Fruit fly (Drosophila melanogaster) whole organism, embryonic: ENCODE data around the gene snz.

Source experiments
- Blimp-1 ChIP-seq: fragments of 200-800 bp; sonication (Bioruptor generic); optimal IDR thresholded peaks from 3 replicates; lab custom pipeline; 2018; ENCODE audit warnings: missing biosample characterization, missing genetic modification characterization, mild to moderate bottlenecking, moderate library complexity, missing genetic modification reagents
- CG12236 ChIP-seq: fragments of 200-800 bp; sonication (Bioruptor generic); optimal IDR thresholded peaks from 2 replicates; lab custom pipeline; 2016; ENCODE audit warnings: missing biosample characterization, missing genetic modification characterization
- CG13894 ChIP-seq: fragments of 200-800 bp; sonication (Bioruptor generic); optimal IDR thresholded peaks from 3 replicates; lab custom pipeline; 2018; ENCODE audit warnings: missing biosample characterization, mild to moderate bottlenecking, missing genetic modification characterization, moderate library complexity
- CG14860 ChIP-seq: fragments of 200-800 bp; sonication (Bioruptor generic); IDR thresholded peaks from 3 replicates; pipeline ENCODE4 v1.3.6; 2022; ENCODE audit warnings: missing biosample characterization, missing genetic modification characterization; ENCODE audit not compliant: partially characterized antibody
- CG15073 ChIP-seq: fragments of 200-800 bp; sonication (Bioruptor generic); optimal IDR thresholded peaks from 2 replicates; lab custom pipeline; 2016; ENCODE audit warnings: missing biosample characterization, missing genetic modification characterization
- CG15514 ChIP-seq: fragments of 200-800 bp; sonication (Bioruptor generic); optimal IDR thresholded peaks from 3 replicates; lab custom pipeline; 2017; ENCODE audit warnings: missing biosample characterization, missing genetic modification characterization, mild to moderate bottlenecking, moderate library complexity, missing genetic modification reagents
- CG16815 ChIP-seq: fragments of 200-800 bp; sonication (Bioruptor generic); optimal IDR thresholded peaks from 3 replicates; lab custom pipeline; 2017; ENCODE audit warnings: missing biosample characterization, mild to moderate bottlenecking, missing genetic modification characterization
- CG1792 ChIP-seq: fragments of 200-800 bp; sonication (Bioruptor generic); optimal IDR thresholded peaks from 2 replicates; lab custom pipeline; 2016; ENCODE audit warnings: missing biosample characterization, missing genetic modification characterization
- CG18011 ChIP-seq: fragments of 200-800 bp; sonication (Bioruptor generic); optimal IDR thresholded peaks from 2 replicates; lab custom pipeline; 2017; ENCODE audit warnings: missing biosample characterization, missing genetic modification characterization, mild to moderate bottlenecking, moderate library complexity, missing genotype
- CG30403 ChIP-seq: fragments of 200-800 bp; sonication (Bioruptor generic); optimal IDR thresholded peaks from 3 replicates; lab custom pipeline; 2016; ENCODE audit warnings: missing biosample characterization, missing genetic modification characterization
- CG30431 ChIP-seq: fragments of 200-800 bp; sonication (Bioruptor generic); optimal IDR thresholded peaks from 2 replicates; lab custom pipeline; 2017; ENCODE audit warnings: missing biosample characterization, missing genetic modification characterization
- CG34422 ChIP-seq: fragments of 200-800 bp; sonication (Bioruptor generic); IDR thresholded peaks from 3 replicates; pipeline ENCODE4 v1.3.6; 2022; ENCODE audit warnings: missing biosample characterization, missing genetic modification characterization
- CG6654 ChIP-seq: fragments of 200-800 bp; sonication (Bioruptor generic); optimal IDR thresholded peaks from 2 replicates; lab custom pipeline; 2017; ENCODE audit warnings: missing biosample characterization, mild to moderate bottlenecking, missing genetic modification characterization
- CG7786 ChIP-seq: fragments of 200-800 bp; sonication (Bioruptor generic); optimal IDR thresholded peaks from 2 replicates; lab custom pipeline; 2016; ENCODE audit warnings: missing biosample characterization, missing genetic modification characterization
- CG9215 ChIP-seq: fragments of 200-800 bp; sonication (Bioruptor generic); IDR thresholded peaks from 2 replicates; pipeline ENCODE4 v1.3.6; 2022; ENCODE audit warnings: missing biosample characterization, missing genetic modification characterization
- CHES-1-like ChIP-seq: fragments of 200-800 bp; sonication (Bioruptor generic); optimal IDR thresholded peaks from 2 replicates; lab custom pipeline; 2016; ENCODE audit warnings: missing biosample characterization, missing genetic modification characterization
- Chrac-16 ChIP-seq: fragments of 200-800 bp; sonication (Bioruptor generic); optimal IDR thresholded peaks from 3 replicates; lab custom pipeline; 2016; ENCODE audit warnings: missing biosample characterization, missing genetic modification characterization
- Dfd ChIP-seq, 2 experiments: fragments of >200 bp; optimal IDR thresholded peaks; 2 replicates each; lab custom pipeline; 2017; ENCODE audit warnings: missing biosample characterization in 2 of 2, missing genetic modification characterization in 2 of 2
- Fer1 ChIP-seq: fragments of 200-800 bp; sonication (Bioruptor generic); optimal IDR thresholded peaks from 2 replicates; lab custom pipeline; 2017; ENCODE audit warnings: missing biosample characterization, mild to moderate bottlenecking, missing genetic modification characterization
- HLH54F ChIP-seq: fragments of 200-800 bp; sonication (Bioruptor generic); optimal IDR thresholded peaks from 3 replicates; lab custom pipeline; 2016; ENCODE audit warnings: missing biosample characterization, missing genetic modification characterization
- Hmx ChIP-seq: fragments of 200-800 bp; sonication (Bioruptor generic); optimal IDR thresholded peaks from 2 replicates; lab custom pipeline; 2016; ENCODE audit warnings: missing biosample characterization, missing genetic modification characterization
- Hr78 ChIP-seq, 2 experiments: fragments of 200-800 bp in 1 of 2; fragments of >200 bp in 1 of 2; sonication (Bioruptor generic) in 1 of 2; optimal IDR thresholded peaks; 2 replicates each; lab custom pipeline; 2017 to 2019; ENCODE audit warnings: missing biosample characterization in 2 of 2, missing genetic modification characterization in 2 of 2, mild to moderate bottlenecking in 1 of 2, moderate library complexity in 1 of 2
- NC2α ChIP-seq: fragments of 200-800 bp; sonication (Bioruptor generic); optimal IDR thresholded peaks from 2 replicates; lab custom pipeline; 2016; ENCODE audit warnings: missing biosample characterization, missing genetic modification characterization
- NC2β ChIP-seq: fragments of 200-800 bp; sonication (Bioruptor generic); optimal IDR thresholded peaks from 2 replicates; lab custom pipeline; 2016; ENCODE audit warnings: missing biosample characterization, missing genetic modification characterization
- Nf-YC ChIP-seq: fragments of 200-800 bp; optimal IDR thresholded peaks from 3 replicates; lab custom pipeline; 2019; ENCODE audit warnings: missing biosample characterization, mild to moderate bottlenecking, missing genetic modification characterization, moderate library complexity
- Poxn ChIP-seq: fragments of 200-800 bp; sonication (Bioruptor generic); IDR thresholded peaks from 2 replicates; pipeline ENCODE4 v1.3.6; 2022; ENCODE audit warnings: missing biosample characterization, missing genetic modification characterization
- Rx ChIP-seq: fragments of 200-800 bp; sonication (Bioruptor generic); IDR thresholded peaks from 2 replicates; pipeline ENCODE4 v1.3.6; 2022; ENCODE audit warnings: missing biosample characterization, missing genetic modification characterization
- Stat92E ChIP-seq, 3 experiments: fragments of >200 bp in 2 of 3; fragments of 200-800 bp in 1 of 3; sonication (Bioruptor generic) in 1 of 3; optimal IDR thresholded peaks; 2 replicates each; lab custom pipeline; 2017 to 2019; ENCODE audit warnings: missing biosample characterization in 3 of 3, missing genetic modification characterization in 3 of 3, mild to moderate bottlenecking in 1 of 3, moderate library complexity in 1 of 3
- Tbp ChIP-seq: fragments of >200 bp; optimal IDR thresholded peaks from 2 replicates; lab custom pipeline; 2018; ENCODE audit warnings: missing biosample characterization, missing genetic modification characterization
- aop ChIP-seq: fragments of 200-800 bp; sonication (Bioruptor generic); IDR thresholded peaks from 2 replicates; pipeline ENCODE4 v1.3.6; 2022; ENCODE audit warnings: missing biosample characterization, missing genetic modification characterization
- ap ChIP-seq: fragments of 200-800 bp; sonication (Bioruptor generic); IDR thresholded peaks from 2 replicates; pipeline ENCODE4 v1.3.6; 2022; ENCODE audit warnings: missing biosample characterization, missing genetic modification characterization
- chm ChIP-seq: fragments of 200-800 bp; sonication (Bioruptor generic); IDR thresholded peaks from 2 replicates; pipeline ENCODE4 v1.3.6; 2022; ENCODE audit warnings: missing biosample characterization, missing genetic modification characterization
- da ChIP-seq: fragments of 200-800 bp; sonication (Bioruptor generic); optimal IDR thresholded peaks from 2 replicates; lab custom pipeline; 2016; ENCODE audit warnings: missing biosample characterization, missing genetic modification characterization
- dimm ChIP-seq: fragments of 200-800 bp; sonication (Bioruptor generic); IDR thresholded peaks from 2 replicates; pipeline ENCODE4 v1.3.6; 2022; ENCODE audit warnings: missing biosample characterization, missing genetic modification characterization
- gcm ChIP-seq: fragments of 200-800 bp; sonication (Bioruptor generic); optimal IDR thresholded peaks from 2 replicates; lab custom pipeline; 2019; ENCODE audit warnings: missing biosample characterization, mild to moderate bottlenecking, missing genetic modification characterization, moderate library complexity
- hb ChIP-seq: fragments of 200-800 bp; sonication (Bioruptor generic); IDR thresholded peaks from 3 replicates; pipeline ENCODE4 v1.3.6; 2022; ENCODE audit warnings: missing biosample characterization, missing genetic modification characterization; ENCODE audit not compliant: partially characterized antibody
- her ChIP-seq: fragments of 200-800 bp; sonication (Bioruptor generic); optimal IDR thresholded peaks from 2 replicates; lab custom pipeline; 2016; ENCODE audit warnings: missing biosample characterization, missing genetic modification characterization
- insv ChIP-seq, 2 experiments: fragments of 200-800 bp; sonication (Bioruptor generic); optimal IDR thresholded peaks; 3 replicates each; lab custom pipeline; 2016 to 2018; ENCODE audit warnings: missing biosample characterization in 2 of 2, missing genetic modification characterization in 2 of 2
- jigr1 ChIP-seq: fragments of 200-800 bp; sonication (Bioruptor generic); IDR thresholded peaks from 3 replicates; pipeline ENCODE4 v1.3.6; 2022; ENCODE audit warnings: missing biosample characterization, missing genetic modification characterization
- pho ChIP-seq: fragments of 200-800 bp; sonication (Bioruptor generic); optimal IDR thresholded peaks from 2 replicates; lab custom pipeline; 2016; ENCODE audit warnings: missing biosample characterization, missing genetic modification characterization
- scrt ChIP-seq: fragments of 200-800 bp; sonication (Bioruptor generic); optimal IDR thresholded peaks from 2 replicates; lab custom pipeline; 2018; ENCODE audit warnings: missing biosample characterization, mild to moderate bottlenecking, missing genetic modification characterization, moderate library complexity
- sens ChIP-seq: fragments of 200-800 bp; sonication (Bioruptor generic); peaks from one replicate; lab custom pipeline; 2016; ENCODE audit warnings: missing biosample characterization, missing genetic modification characterization
- sens-2 ChIP-seq: fragments of 200-800 bp; sonication (Bioruptor generic); IDR thresholded peaks from 2 replicates; pipeline ENCODE4 v1.3.6; 2022; ENCODE audit warnings: missing biosample characterization, missing genetic modification characterization
- sim ChIP-seq: fragments of 200-800 bp; sonication (Bioruptor generic); IDR thresholded peaks from 2 replicates; pipeline ENCODE4 v1.3.6; 2022; ENCODE audit warnings: missing biosample characterization, missing genetic modification characterization
- sima ChIP-seq: fragments of 200-800 bp; sonication (Bioruptor generic); optimal IDR thresholded peaks from 2 replicates; lab custom pipeline; 2016; ENCODE audit warnings: missing biosample characterization, missing genetic modification characterization
- sqz ChIP-seq: fragments of 200-800 bp; sonication (Bioruptor generic); optimal IDR thresholded peaks from 3 replicates; lab custom pipeline; 2018; ENCODE audit warnings: missing biosample characterization, mild to moderate bottlenecking, missing genetic modification characterization
- ssp ChIP-seq: fragments of 200-800 bp; sonication (Bioruptor generic); IDR thresholded peaks from 2 replicates; pipeline ENCODE4 v1.3.6; 2022; ENCODE audit warnings: missing biosample characterization, missing genetic modification characterization
- trem ChIP-seq: fragments of 200-800 bp; optimal IDR thresholded peaks from 3 replicates; lab custom pipeline; 2019; ENCODE audit warnings: missing biosample characterization, mild to moderate bottlenecking, missing genetic modification characterization, moderate library complexity
- trh ChIP-seq: fragments of 200-800 bp; sonication (Bioruptor generic); optimal IDR thresholded peaks from 2 replicates; lab custom pipeline; 2016; ENCODE audit warnings: missing biosample characterization, missing genetic modification characterization
- unc-4 ChIP-seq: fragments of 200-800 bp; sonication (Bioruptor generic); IDR thresholded peaks from 2 replicates; pipeline ENCODE4 v1.3.6; 2022; ENCODE audit warnings: missing biosample characterization, missing genetic modification characterization; ENCODE audit not compliant: partially characterized antibody

snz gene

dm6 chrX:7888386-7889024 is 23.4 kb upstream of the snz start, which contains the start of gene Acat1 (continued):
- TF ChIP-seq Fer1 (GFP tag; lab: Kevin White, UChicago) (no peak), sens-2 (peak; percentile 27; the same call in 1 of the 2 replicates), sqz (GFP tag; lab: Kevin White, UChicago) (no peak), CG34422 (GFP tag; lab: Robert Waterston, UW) (peak; percentile 58), Poxn (no peak), Stat92E (GFP tag; optimal IDR thresholded peaks at IDR 0.05; lab: Kevin White, UChicago) (no peak), HLH54F (GFP tag; lab: Kevin White, UChicago) (peak; percentile 48), CG30403 (GFP tag; lab: Kevin White, UChicago) (peak; percentile 71), her (peak; percentile 14), chm (GFP tag; lab: Robert Waterston, UW) (no peak), gcm (GFP tag; lab: Kevin White, UChicago) (peak; percentile 8), Rx (GFP tag; lab: Robert Waterston, UW) (peak; percentile 44), insv (GFP tag; optimal IDR thresholded peaks at IDR 0.05; lab: Kevin White, UChicago) (peak; percentile 56 to 94), CG16815 (peak; percentile 11), ssp (GFP tag; lab: Robert Waterston, UW) (no peak; the same call in 1 of the 2 replicates), hb (GFP tag; lab: Robert Waterston, UW) (no peak), unc-4 (peak; percentile 50; the same call in 1 of the 2 replicates), CG6654 (GFP tag; lab: Kevin White, UChicago) (no peak), Blimp-1 (GFP tag; lab: Kevin White, UChicago) (peak; percentile 64), sima (GFP tag; lab: Kevin White, UChicago) (no peak), da (GFP tag; lab: Kevin White, UChicago) (no peak), Dfd (GFP tag; optimal IDR thresholded peaks at IDR 0.05; lab: Kevin White, UChicago) (no peak), CG7786 (GFP tag; lab: Kevin White, UChicago) (peak; percentile 40), CG15073 (GFP tag; lab: Kevin White, UChicago) (no peak), trh (GFP tag; lab: Kevin White, UChicago) (no peak), CG9215 (0 out of 2 replicates have a peak, but pooled peaks have one; percentile 13), sens (peak; percentile 96), scrt (GFP tag; lab: Kevin White, UChicago) (peak; percentile 91), CG18011 (GFP tag; lab: Kevin White, UChicago) (peak; percentile 54), ap (GFP tag; lab: Robert Waterston, UW) (no peak), CG14860 (no peak), pho (GFP tag; lab: Kevin White, UChicago) (peak; percentile 40), Tbp (GFP tag; lab: Kevin White, UChicago) (no peak), CG13894 (tag; lab: Kevin White, UChicago) (no peak), CG12236 (GFP tag; lab: Kevin White, UChicago) (peak; percentile 15), Chrac-16 (peak; percentile 57), sim (GFP tag; lab: Robert Waterston, UW) (no peak), jigr1 (no peak), trem (peak; percentile 52), NC2β (peak; percentile 38), Hr78 (GFP tag; optimal IDR thresholded peaks at IDR 0.05; lab: Kevin White, UChicago) (no peak), NC2α (no peak), CG15514 (peak; percentile 66), CG30431 (GFP tag; lab: Kevin White, UChicago) (no peak), aop (GFP tag; lab: Robert Waterston, UW) (no peak), CHES-1-like (peak; percentile 31), Hmx (GFP tag; lab: Kevin White, UChicago) (peak; percentile 46), CG1792 (GFP tag; lab: Kevin White, UChicago) (no peak), dimm (GFP tag; lab: Robert Waterston, UW) (no peak), Nf-YC (tag; lab: Kevin White, UChicago) (peak; percentile 42)
